Worm (Caenorhabditis elegans) whole organism, late embryonic: ENCODE measurements around the gene F54B11.11.

Source experiments
- ama-1 ChIP-seq: fragments of 150-350 bp; optimal IDR thresholded peaks from 2 replicates; lab custom pipeline; 2014
- ceh-18 ChIP-seq: sonication (generic microtip); optimal IDR thresholded peaks from 2 replicates; lab custom pipeline; 2016; ENCODE audit warnings: missing genetic modification characterization, missing compliant biosample characterization
- ceh-9 ChIP-seq: sonication (generic microtip); optimal IDR thresholded peaks from 2 replicates; lab custom pipeline; 2016; ENCODE audit warnings: mild to moderate bottlenecking, missing genetic modification characterization, inconsistent platforms, missing compliant biosample characterization
- che-1 ChIP-seq: sonication (generic microtip); optimal IDR thresholded peaks from 2 replicates; lab custom pipeline; 2016; ENCODE audit warnings: mild to moderate bottlenecking, missing genetic modification characterization, missing compliant biosample characterization
- fkh-10 ChIP-seq: fragments of 150-350 bp; optimal IDR thresholded peaks from 2 replicates; lab custom pipeline; 2014; ENCODE audit warnings: missing biosample characterization, missing genetic modification reagents, missing genetic modification characterization
- nhr-11 ChIP-seq: fragments of 150-350 bp; optimal IDR thresholded peaks from 2 replicates; lab custom pipeline; 2014; ENCODE audit warnings: missing biosample characterization, missing genetic modification characterization
- syd-9 ChIP-seq: sonication (generic microtip); optimal IDR thresholded peaks from 2 replicates; lab custom pipeline; 2016; ENCODE audit warnings: mild to moderate bottlenecking, missing genetic modification characterization, moderate library complexity, missing compliant biosample characterization
- tbx-2 ChIP-seq: sonication (generic microtip); optimal IDR thresholded peaks from 2 replicates; lab custom pipeline; 2016; ENCODE audit warnings: missing genetic modification characterization, missing compliant biosample characterization

DNA sequence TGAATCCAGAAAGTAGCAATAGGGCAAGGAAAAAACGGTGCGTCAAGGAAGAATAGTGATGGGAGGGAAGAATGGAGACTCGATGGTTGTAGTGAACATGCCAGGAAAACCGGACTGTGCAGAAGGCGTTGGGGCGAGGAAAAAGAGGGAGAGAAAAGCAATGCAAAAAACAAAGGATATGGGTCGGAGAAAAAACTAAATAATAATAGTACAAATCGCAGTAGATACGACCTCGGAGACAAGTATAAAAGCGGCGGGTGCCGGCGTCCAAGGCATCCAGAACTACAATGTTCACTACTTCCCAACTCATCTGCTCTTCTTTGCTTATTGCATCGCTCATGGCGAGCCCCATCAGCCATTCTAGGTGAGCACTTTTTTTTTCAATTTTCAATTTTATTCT, 41.8 kb upstream of the F54B11.11 start, which contains the start of gene R01E6.5:
- TF ChIP-seq ceh-9 (tag; lab: Kevin White, UChicago): no peak
- no peak for TF ChIP-seq tbx-2
- TF ChIP-seq ama-1 (lab: Kevin White, UChicago): no peak
- TF ChIP-seq nhr-11 (tag; lab: Kevin White, UChicago): no peak
- TF ChIP-seq syd-9 (tag; lab: Kevin White, UChicago): no peak
- no peak for TF ChIP-seq ceh-18 (tag; lab: Kevin White, UChicago)
- TF ChIP-seq che-1 (tag; lab: Kevin White, UChicago): no peak
- TF ChIP-seq fkh-10 (GFP tag; lab: Kevin White, UChicago): no peak
